Fruit fly (Drosophila melanogaster) whole organism, embryonic: ENCODE measurements around the gene CG14866.

Experiments
- Atf6 ChIP-seq: fragments of 200-800 bp; sonication (Bioruptor generic); IDR thresholded peaks from 2 replicates; pipeline ENCODE4 v1.3.6; 2022; ENCODE audit warnings: missing biosample characterization, missing genetic modification characterization
- BEAF-32 ChIP-seq: fragments of 200-800 bp; sonication (Bioruptor generic); optimal IDR thresholded peaks from 3 replicates; lab custom pipeline; 2017; ENCODE audit warnings: missing biosample characterization, missing genetic modification characterization, mild to moderate bottlenecking, moderate library complexity, missing genetic modification reagents
- Blimp-1 ChIP-seq: fragments of 200-800 bp; sonication (Bioruptor generic); optimal IDR thresholded peaks from 3 replicates; lab custom pipeline; 2018; ENCODE audit warnings: missing biosample characterization, missing genetic modification characterization, mild to moderate bottlenecking, moderate library complexity, missing genetic modification reagents
- CG10209 ChIP-seq: fragments of 200-800 bp; sonication (Bioruptor generic); optimal IDR thresholded peaks from 3 replicates; lab custom pipeline; 2017; ENCODE audit warnings: missing biosample characterization, mild to moderate bottlenecking, missing genetic modification characterization, missing genetic modification reagents
- CG10959 ChIP-seq: fragments of 200-800 bp; sonication (Bioruptor generic); IDR thresholded peaks from 2 replicates; pipeline ENCODE4 v1.3.6; 2022; ENCODE audit warnings: missing biosample characterization, missing genetic modification characterization
- CG11456 ChIP-seq: fragments of 200-800 bp; sonication (Bioruptor generic); IDR thresholded peaks from 3 replicates; pipeline ENCODE4 v1.3.6; 2022; ENCODE audit warnings: missing biosample characterization, missing genetic modification characterization
- CG11723 ChIP-seq: fragments of 200-800 bp; sonication (Bioruptor generic); optimal IDR thresholded peaks from 2 replicates; lab custom pipeline; 2017; ENCODE audit warnings: missing biosample characterization, mild to moderate bottlenecking, missing genetic modification characterization
- CG12219 ChIP-seq: fragments of 200-800 bp; sonication (Bioruptor generic); optimal IDR thresholded peaks from 3 replicates; lab custom pipeline; 2018; ENCODE audit warnings: missing biosample characterization, mild to moderate bottlenecking, missing genetic modification characterization
- CG14050 ChIP-seq: fragments of 200-800 bp; sonication (Bioruptor generic); IDR thresholded peaks from 3 replicates; pipeline ENCODE4 v1.3.6; 2022; ENCODE audit warnings: missing biosample characterization, missing genetic modification characterization
- CG17802 ChIP-seq: fragments of 200-800 bp; sonication (Bioruptor generic); optimal IDR thresholded peaks from 2 replicates; lab custom pipeline; 2018; ENCODE audit warnings: missing biosample characterization, mild to moderate bottlenecking, missing genetic modification characterization, moderate library complexity
- CG1832 ChIP-seq: fragments of 200-800 bp; sonication (Bioruptor generic); optimal IDR thresholded peaks from 2 replicates; lab custom pipeline; 2017; ENCODE audit warnings: missing biosample characterization, mild to moderate bottlenecking, missing genetic modification characterization, inconsistent platforms
- CG2875 ChIP-seq: fragments of 200-800 bp; sonication (Bioruptor generic); optimal IDR thresholded peaks from 2 replicates; lab custom pipeline; 2017; ENCODE audit warnings: missing biosample characterization, mild to moderate bottlenecking, missing genetic modification characterization, missing genetic modification reagents
- CG30431 ChIP-seq: fragments of 200-800 bp; sonication (Bioruptor generic); optimal IDR thresholded peaks from 2 replicates; lab custom pipeline; 2017; ENCODE audit warnings: missing biosample characterization, missing genetic modification characterization
- CG32767 ChIP-seq: fragments of 200-800 bp; sonication (Bioruptor generic); IDR thresholded peaks from 2 replicates; pipeline ENCODE4 v1.3.6; 2022; ENCODE audit warnings: missing biosample characterization, missing genetic modification characterization
- CG34422 ChIP-seq: fragments of 200-800 bp; sonication (Bioruptor generic); IDR thresholded peaks from 3 replicates; pipeline ENCODE4 v1.3.6; 2022; ENCODE audit warnings: missing biosample characterization, missing genetic modification characterization
- CG7786 ChIP-seq: fragments of 200-800 bp; sonication (Bioruptor generic); optimal IDR thresholded peaks from 2 replicates; lab custom pipeline; 2016; ENCODE audit warnings: missing biosample characterization, missing genetic modification characterization
- CG8089 ChIP-seq: fragments of 200-800 bp; sonication (Bioruptor generic); optimal IDR thresholded peaks from 3 replicates; lab custom pipeline; 2016; ENCODE audit warnings: missing biosample characterization, missing genetic modification characterization
- CG9437 ChIP-seq: fragments of 200-800 bp; sonication (Bioruptor generic); optimal IDR thresholded peaks from 2 replicates; lab custom pipeline; 2018; ENCODE audit warnings: missing biosample characterization, mild to moderate bottlenecking, missing genetic modification characterization
- CHES-1-like ChIP-seq: fragments of 200-800 bp; sonication (Bioruptor generic); optimal IDR thresholded peaks from 2 replicates; lab custom pipeline; 2016; ENCODE audit warnings: missing biosample characterization, missing genetic modification characterization
- CTCF ChIP-seq: fragments of 200-800 bp; sonication (Bioruptor generic); optimal IDR thresholded peaks from 2 replicates; lab custom pipeline; 2017; ENCODE audit warnings: missing biosample characterization, mild to moderate bottlenecking, missing genetic modification characterization, moderate library complexity
- CrebB ChIP-seq: fragments of 200-800 bp; sonication (Bioruptor generic); optimal IDR thresholded peaks from 3 replicates; lab custom pipeline; 2018; ENCODE audit warnings: missing biosample characterization, mild to moderate bottlenecking, missing genetic modification characterization
- Dbx ChIP-seq: fragments of 200-800 bp; sonication (Bioruptor generic); IDR thresholded peaks from 3 replicates; pipeline ENCODE4 v1.3.6; 2022; ENCODE audit warnings: missing biosample characterization, missing genetic modification characterization
- Dfd ChIP-seq, 2 experiments: fragments of >200 bp; optimal IDR thresholded peaks; 2 replicates each; lab custom pipeline; 2017; ENCODE audit warnings: missing biosample characterization in 2 of 2, missing genetic modification characterization in 2 of 2
- Dip3 ChIP-seq: fragments of 200-800 bp; sonication (Bioruptor generic); optimal IDR thresholded peaks from 3 replicates; lab custom pipeline; 2016; ENCODE audit warnings: missing biosample characterization, missing genetic modification characterization
- Drgx ChIP-seq: fragments of 200-800 bp; sonication (Bioruptor generic); IDR thresholded peaks from 2 replicates; pipeline ENCODE4 v1.3.6; 2022; ENCODE audit warnings: missing biosample characterization, missing genetic modification characterization
- HLH3B ChIP-seq: fragments of 200-800 bp; sonication (Bioruptor generic); IDR thresholded peaks from 2 replicates; pipeline ENCODE4 v1.3.6; 2022; ENCODE audit warnings: missing biosample characterization, missing genetic modification characterization
- Mrtf ChIP-seq: fragments of 200-800 bp; sonication (Bioruptor generic); IDR thresholded peaks from 3 replicates; pipeline ENCODE4 v1.3.6; 2022; ENCODE audit warnings: missing biosample characterization, missing genetic modification characterization
- Optix ChIP-seq: fragments of 200-800 bp; sonication (Bioruptor generic); IDR thresholded peaks from 3 replicates; pipeline ENCODE4 v1.3.6; 2022; ENCODE audit warnings: missing biosample characterization, missing genetic modification characterization
- Tbp ChIP-seq: fragments of >200 bp; optimal IDR thresholded peaks from 2 replicates; lab custom pipeline; 2018; ENCODE audit warnings: missing biosample characterization, missing genetic modification characterization
- Xbp1 ChIP-seq: fragments of 200-800 bp; sonication (Bioruptor generic); optimal IDR thresholded peaks from 3 replicates; lab custom pipeline; 2016; ENCODE audit warnings: missing biosample characterization, mild to moderate bottlenecking, missing genetic modification characterization
- ab ChIP-seq: fragments of 200-800 bp; sonication (Bioruptor generic); optimal IDR thresholded peaks from 2 replicates; lab custom pipeline; 2016; ENCODE audit warnings: missing biosample characterization, missing genetic modification characterization
- btn ChIP-seq: fragments of 200-800 bp; sonication (Bioruptor generic); optimal IDR thresholded peaks from 2 replicates; lab custom pipeline; 2016; ENCODE audit warnings: missing biosample characterization, missing genetic modification characterization
- cg ChIP-seq: fragments of 200-800 bp; sonication (Bioruptor generic); optimal IDR thresholded peaks from 3 replicates; lab custom pipeline; 2019; ENCODE audit warnings: missing biosample characterization, mild to moderate bottlenecking, missing genetic modification characterization, moderate library complexity
- dimm ChIP-seq: fragments of 200-800 bp; sonication (Bioruptor generic); IDR thresholded peaks from 2 replicates; pipeline ENCODE4 v1.3.6; 2022; ENCODE audit warnings: missing biosample characterization, missing genetic modification characterization
- dysf ChIP-seq: fragments of 200-800 bp; sonication (Bioruptor generic); IDR thresholded peaks from 3 replicates; pipeline ENCODE4 v1.3.6; 2022; ENCODE audit warnings: missing biosample characterization, missing genetic modification characterization
- gem ChIP-seq: fragments of 200-800 bp; sonication (Bioruptor generic); optimal IDR thresholded peaks from 2 replicates; lab custom pipeline; 2019; ENCODE audit warnings: missing biosample characterization, mild to moderate bottlenecking, missing genetic modification characterization, moderate library complexity
- grn ChIP-seq: fragments of 200-800 bp; sonication (Bioruptor generic); optimal IDR thresholded peaks from 3 replicates; lab custom pipeline; 2017; ENCODE audit warnings: missing biosample characterization, missing genetic modification characterization
- hb ChIP-seq: fragments of 200-800 bp; sonication (Bioruptor generic); IDR thresholded peaks from 3 replicates; pipeline ENCODE4 v1.3.6; 2022; ENCODE audit warnings: missing biosample characterization, missing genetic modification characterization; ENCODE audit not compliant: partially characterized antibody
- hkb ChIP-seq, 2 experiments: fragments of 200-800 bp in 1 of 2; fragments of >200 bp in 1 of 2; sonication (Bioruptor generic) in 1 of 2; IDR thresholded peaks in 1 of 2; optimal IDR thresholded peaks in 1 of 2; 2 replicates each; pipeline versions ENCODE4 v1.3.6 to Lab custom; 2017 to 2022; ENCODE audit warnings: missing biosample characterization in 1 of 2, missing genetic modification characterization in 1 of 2
- insv ChIP-seq, 2 experiments: fragments of 200-800 bp; sonication (Bioruptor generic); optimal IDR thresholded peaks; 3 replicates each; lab custom pipeline; 2016 to 2018; ENCODE audit warnings: missing biosample characterization in 2 of 2, missing genetic modification characterization in 2 of 2
- jigr1 ChIP-seq: fragments of 200-800 bp; sonication (Bioruptor generic); IDR thresholded peaks from 3 replicates; pipeline ENCODE4 v1.3.6; 2022; ENCODE audit warnings: missing biosample characterization, missing genetic modification characterization
- lbe ChIP-seq: fragments of 200-800 bp; sonication (Bioruptor generic); optimal IDR thresholded peaks from 2 replicates; lab custom pipeline; 2016; ENCODE audit warnings: missing biosample characterization, mild to moderate bottlenecking, missing genetic modification characterization
- pan ChIP-seq, 4 experiments: fragments of >200 bp in 3 of 4; fragments of 200-800 bp in 1 of 4; sonication (Bioruptor generic) in 1 of 4; optimal IDR thresholded peaks in 3 of 4; IDR thresholded peaks in 1 of 4; 2 replicates each; pipeline versions ENCODE4 v1.3.6 to Lab custom; 2017 to 2022; ENCODE audit warnings: missing biosample characterization in 2 of 4, missing genetic modification characterization in 2 of 4, mixed read lengths in 1 of 4
- ranshi ChIP-seq: fragments of 200-800 bp; sonication (Bioruptor generic); IDR thresholded peaks from 2 replicates; pipeline ENCODE4 v1.3.6; 2022; ENCODE audit warnings: missing biosample characterization, missing genetic modification characterization
- slp2 ChIP-seq: fragments of 200-800 bp; sonication (Bioruptor generic); optimal IDR thresholded peaks from 2 replicates; lab custom pipeline; 2016; ENCODE audit warnings: missing biosample characterization, missing genetic modification characterization
- trem ChIP-seq: fragments of 200-800 bp; optimal IDR thresholded peaks from 3 replicates; lab custom pipeline; 2019; ENCODE audit warnings: missing biosample characterization, mild to moderate bottlenecking, missing genetic modification characterization, moderate library complexity
- ttk ChIP-seq: fragments of 200-800 bp; sonication (Bioruptor generic); IDR thresholded peaks from 2 replicates; pipeline ENCODE4 v2.1.2; 2022; ENCODE audit warnings: missing biosample characterization, missing genetic modification characterization

Gene CG14866

dm6 chr3R:15342432-15342925, 26.2 kb downstream of the CG14866 start (continued):
- 0 out of 2 replicates have a peak, but pooled peaks have one; percentile 22 for TF ChIP-seq HLH3B (GFP tag; lab: Robert Waterston, UW)
- peak; percentile 63 for TF ChIP-seq Blimp-1 (GFP tag; lab: Kevin White, UChicago)
- peak; percentile 56; the same call in 2 of the 3 replicates for TF ChIP-seq CG11456 (GFP tag; lab: Robert Waterston, UW)
- TF ChIP-seq CHES-1-like (GFP tag; lab: Kevin White, UChicago) = no peak
- peak; percentile 70; the same call in 1 of the 3 replicates for TF ChIP-seq CG34422 (GFP tag; lab: Robert Waterston, UW)
- no peak for TF ChIP-seq pan (optimal IDR thresholded peaks at IDR 0.05; lab: Kevin White, UChicago)
- peak in 1 of 2 experiments; percentile 34 for TF ChIP-seq pan (GFP tag; optimal IDR thresholded peaks at IDR 0.05 in 1 of 2, IDR thresholded peaks at IDR 0.05 in 1 of 2)
- TF ChIP-seq Drgx (GFP tag; lab: Robert Waterston, UW) = peak; percentile 64
- TF ChIP-seq CG7786 (GFP tag; lab: Kevin White, UChicago) = no peak
- TF ChIP-seq dysf (GFP tag; lab: Robert Waterston, UW) = peak; percentile 33; the same call in 1 of the 3 replicates
- TF ChIP-seq Mrtf = no peak
- TF ChIP-seq CG30431 = no peak

dm6 chr3R:15342926-15343685, 26.8 kb downstream of the CG14866 start, which contains the start of gene Nagk:
Nagk (minus strand) TSS chr3R:15343256.
- TF ChIP-seq CG14050 = no peak
- TF ChIP-seq Dbx = peak; percentile 49; the same call in 1 of the 3 replicates
- peak; percentile 64 for TF ChIP-seq Xbp1 (GFP tag; lab: Kevin White, UChicago)
- no peak for TF ChIP-seq insv (GFP tag; optimal IDR thresholded peaks at IDR 0.05; lab: Kevin White, UChicago)
- no peak for TF ChIP-seq hb (GFP tag; lab: Robert Waterston, UW)
- TF ChIP-seq Dfd (GFP tag; optimal IDR thresholded peaks at IDR 0.05; lab: Kevin White, UChicago) = no peak
- TF ChIP-seq cg = no peak
- no peak for TF ChIP-seq grn (GFP tag; lab: Kevin White, UChicago)
- no peak for TF ChIP-seq jigr1
- TF ChIP-seq CG11723 (GFP tag; lab: Kevin White, UChicago) = peak; percentile 53
- TF ChIP-seq CG32767 = peak; percentile 15; the same call in 1 of the 2 replicates
- peak; percentile 14 for TF ChIP-seq BEAF-32
- peak; percentile 28 for TF ChIP-seq Blimp-1 (GFP tag; lab: Kevin White, UChicago)
- peak; percentile 58 for TF ChIP-seq Dip3 (GFP tag; lab: Kevin White, UChicago)
- no peak for TF ChIP-seq ttk (GFP tag; lab: Robert Waterston, UW)
- peak; percentile 8; the same call in 1 of the 2 replicates for TF ChIP-seq ranshi (GFP tag; lab: Robert Waterston, UW)
- peak; percentile 40 for TF ChIP-seq CrebB
- TF ChIP-seq hkb (optimal IDR thresholded peaks at IDR 0.05; lab: Kevin White, UChicago) = no peak
- TF ChIP-seq hkb (GFP tag; IDR thresholded peaks at IDR 0.05; lab: Robert Waterston, UW) = peak; percentile 49; the same call in 1 of the 2 replicates
- TF ChIP-seq CTCF (GFP tag; lab: Kevin White, UChicago) = no peak
- TF ChIP-seq CG2875 (GFP tag; lab: Kevin White, UChicago) = peak; percentile 27
- TF ChIP-seq trem (tag; lab: Kevin White, UChicago) = peak; percentile 14
- peak; percentile 73 for TF ChIP-seq gem (tag; lab: Kevin White, UChicago)
- 0 out of 3 replicates have a peak, but pooled peaks have one; percentile 17 for TF ChIP-seq Optix (GFP tag; lab: Robert Waterston, UW)
- peak; percentile 68 for TF ChIP-seq CG10209 (GFP tag; lab: Kevin White, UChicago)
- TF ChIP-seq slp2 (GFP tag; lab: Kevin White, UChicago) = peak; percentile 46
- TF ChIP-seq dimm = no peak
- no peak for TF ChIP-seq CG10959 (GFP tag; lab: Robert Waterston, UW)
- TF ChIP-seq CG12219 (GFP tag; lab: Kevin White, UChicago) = no peak
- peak; percentile 19 for TF ChIP-seq CG8089 (GFP tag; lab: Kevin White, UChicago)
- TF ChIP-seq lbe (GFP tag; lab: Kevin White, UChicago) = peak; percentile 55
- TF ChIP-seq CG17802 (tag; lab: Kevin White, UChicago) = peak; percentile 7
- peak; percentile 13; the same call in 1 of the 2 replicates for TF ChIP-seq Atf6 (GFP tag; lab: Robert Waterston, UW)
- peak; percentile 9 for TF ChIP-seq btn (GFP tag; lab: Kevin White, UChicago)
- no peak for TF ChIP-seq ab (GFP tag; lab: Kevin White, UChicago)
- TF ChIP-seq Tbp = no peak
- peak; percentile 79 for TF ChIP-seq CG9437 (GFP tag; lab: Kevin White, UChicago)
- TF ChIP-seq CG1832 = no peak
- peak; percentile 19; the same call in 1 of the 3 replicates for TF ChIP-seq CG34422 (GFP tag; lab: Robert Waterston, UW)
